Worm (Caenorhabditis elegans) whole organism, L3 larva: ENCODE data around the gene cut-5.

Source experiments
- ZK546.5 ChIP-seq: sonication (generic microtip); optimal IDR thresholded peaks from 2 replicates; lab custom pipeline; 2017; ENCODE audit warnings: missing biosample characterization, missing genetic modification characterization
- aly-2 ChIP-seq: fragments of 150-350 bp; optimal IDR thresholded peaks from 2 replicates; lab custom pipeline; 2014; ENCODE audit warnings: missing biosample characterization, missing genetic modification characterization
- ama-1 ChIP-seq: fragments of 150-350 bp; optimal IDR thresholded peaks from 2 replicates; lab custom pipeline; 2018
- ceh-9 ChIP-seq: sonication (generic microtip); optimal IDR thresholded peaks from 2 replicates; lab custom pipeline; 2018; ENCODE audit warnings: missing biosample characterization, missing genetic modification characterization
- daf-12 ChIP-seq: fragments of 150-350 bp; optimal IDR thresholded peaks from 2 replicates; lab custom pipeline; 2014; ENCODE audit warnings: missing biosample characterization, missing genetic modification reagents, missing genetic modification characterization
- egl-5 ChIP-seq: fragments of 150-350 bp; optimal IDR thresholded peaks from 2 replicates; lab custom pipeline; 2017; ENCODE audit warnings: missing biosample characterization, missing genetic modification reagents, missing genetic modification characterization, inconsistent platforms
- jun-1 ChIP-seq: fragments of 150-350 bp; optimal IDR thresholded peaks from 2 replicates; lab custom pipeline; 2014; ENCODE audit warnings: missing biosample characterization, missing genetic modification reagents, missing genetic modification characterization
- lin-15B ChIP-seq: fragments of 150-350 bp; optimal IDR thresholded peaks from 2 replicates; lab custom pipeline; 2014; ENCODE audit warnings: missing biosample characterization, missing genetic modification characterization
- nhr-12 ChIP-seq: fragments of 150-350 bp; optimal IDR thresholded peaks from 2 replicates; lab custom pipeline; 2014; ENCODE audit warnings: missing biosample characterization, missing genetic modification characterization
- nhr-76 ChIP-seq: fragments of 150-350 bp; sonication (generic microtip); optimal IDR thresholded peaks from 5 replicates; lab custom pipeline; 2014; ENCODE audit warnings: missing biosample characterization, missing genetic modification characterization
- pha-4 ChIP-seq: fragments of 150-350 bp; optimal IDR thresholded peaks from 2 replicates; lab custom pipeline; 2014; ENCODE audit warnings: missing biosample characterization, missing genetic modification reagents, missing genetic modification characterization
- snpc-4 ChIP-seq: fragments of 150-350 bp; optimal IDR thresholded peaks from 2 replicates; lab custom pipeline; 2014; ENCODE audit warnings: missing biosample characterization, missing genetic modification characterization
- ztf-11 ChIP-seq: fragments of 150-350 bp; optimal IDR thresholded peaks from 2 replicates; lab custom pipeline; 2014; ENCODE audit warnings: missing biosample characterization, missing genetic modification characterization
- ztf-4 ChIP-seq: fragments of 150-350 bp; optimal IDR thresholded peaks from 2 replicates; lab custom pipeline; 2014; ENCODE audit warnings: missing biosample characterization, missing genetic modification characterization

- TF ChIP-seq ztf-4 (tag; lab: Kevin White, UChicago) (no peak), jun-1 (no peak), nhr-76 (tag; lab: Kevin White, UChicago) (no peak), daf-12 (tag; lab: Kevin White, UChicago) (no peak), nhr-12 (tag; lab: Kevin White, UChicago) (no peak), ztf-11 (tag; lab: Kevin White, UChicago) (no peak), ama-1 (no peak), egl-5 (tag; lab: Kevin White, UChicago) (no peak), ZK546.5 (tag; lab: Kevin White, UChicago) (no peak), aly-2 (no peak), snpc-4 (tag; lab: Kevin White, UChicago) (no peak), lin-15B (no peak), pha-4 (no peak), ceh-9 (tag; lab: Kevin White, UChicago) (no peak)
These were observed 36.1 kb downstream of the cut-5 start for ce11 chrX:10301920-10302319.
